Worm (Caenorhabditis elegans) whole organism, L4 larva: Measurements from ENCODE around the gene Y43F8B.19.

Experiments used
- F26F4.8 ChIP-seq: fragments of 200-800 bp; sonication (Bioruptor generic); conservative IDR thresholded peaks from 2 replicates; pipeline ENCODE4 v1.3.6; 2022; ENCODE audit warnings: missing genetic modification characterization, missing compliant biosample characterization
- F44E2.7 ChIP-seq: fragments of 200-800 bp; sonication (Bioruptor generic); IDR thresholded peaks from 2 replicates; pipeline ENCODE4 v2.1.2; 2022; ENCODE audit warnings: missing genetic modification characterization, missing compliant biosample characterization
- Y75B8A.6 ChIP-seq: fragments of 200-800 bp; sonication (Bioruptor generic); IDR thresholded peaks from 2 replicates; pipeline ENCODE4 v1.3.6; 2022; ENCODE audit warnings: missing genetic modification reagents, missing genetic modification characterization, missing compliant biosample characterization
- aha-1 ChIP-seq: fragments of 150-350 bp; peaks from one replicate; lab custom pipeline; 2014; ENCODE audit warnings: missing biosample characterization, missing genetic modification characterization
- aly-2 ChIP-seq: sonication (generic microtip); optimal IDR thresholded peaks from 2 replicates; lab custom pipeline; 2018; ENCODE audit warnings: missing biosample characterization, missing genetic modification characterization
- ama-1 ChIP-seq: fragments of 150-350 bp; optimal IDR thresholded peaks from 2 replicates; lab custom pipeline; 2014; ENCODE audit warnings: inconsistent platforms, mixed read lengths
- arid-1 ChIP-seq: fragments of 200-800 bp; sonication (Bioruptor generic); conservative IDR thresholded peaks from 2 replicates; pipeline ENCODE4 v1.3.6; 2022; ENCODE audit warnings: missing genetic modification reagents, missing genetic modification characterization, missing compliant biosample characterization
- attf-4 ChIP-seq: sonication (generic microtip); optimal IDR thresholded peaks from 3 replicates; lab custom pipeline; 2017; ENCODE audit warnings: missing biosample characterization, missing genetic modification characterization
- ceh-20 ChIP-seq: fragments of 200-800 bp; sonication (Bioruptor generic); IDR thresholded peaks from 2 replicates; pipeline ENCODE4 v1.3.6; 2022; ENCODE audit warnings: missing genetic modification reagents, missing genetic modification characterization, missing compliant biosample characterization
- ceh-32 ChIP-seq: sonication (generic microtip); optimal IDR thresholded peaks from 2 replicates; lab custom pipeline; 2016; ENCODE audit warnings: mild to moderate bottlenecking, missing genetic modification characterization, missing compliant biosample characterization; ENCODE audit not compliant: poor library complexity
- ceh-82 ChIP-seq: sonication (generic microtip); optimal IDR thresholded peaks from 2 replicates; lab custom pipeline; 2017; ENCODE audit warnings: missing biosample characterization, missing genetic modification characterization
- ctbp-1 ChIP-seq: fragments of 200-800 bp; sonication (Bioruptor generic); IDR thresholded peaks from 2 replicates; pipeline ENCODE4 v1.3.6; 2022; ENCODE audit warnings: missing genetic modification reagents, missing genetic modification characterization, missing compliant biosample characterization
- daf-16 ChIP-seq, 3 experiments: sonication (generic microtip); optimal IDR thresholded peaks; 2 replicates each; lab custom pipeline; 2016 to 2017; ENCODE audit warnings: missing genetic modification characterization in 3 of 3, missing genetic modification reagents in 3 of 3, mild to moderate bottlenecking in 2 of 3, missing compliant biosample characterization in 2 of 3, missing biosample characterization in 1 of 3, moderate library complexity in 1 of 3
- daf-8 ChIP-seq: fragments of 200-800 bp; sonication (Bioruptor generic); IDR thresholded peaks from 2 replicates; pipeline ENCODE4 v1.3.6; 2022; ENCODE audit warnings: missing genetic modification characterization, missing compliant biosample characterization
- dmd-6 ChIP-seq: fragments of 200-800 bp; sonication (Bioruptor generic); IDR thresholded peaks from 2 replicates; pipeline ENCODE4 v1.3.6; 2022; ENCODE audit warnings: missing genetic modification reagents, missing genetic modification characterization, missing compliant biosample characterization
- dve-1 ChIP-seq: sonication (generic microtip); optimal IDR thresholded peaks from 2 replicates; lab custom pipeline; 2017; ENCODE audit warnings: antibody characterized with exemption, mild to moderate bottlenecking, missing genetic modification characterization, missing compliant biosample characterization; ENCODE audit not compliant: insufficient read depth
- egl-27 ChIP-seq: sonication (generic microtip); optimal IDR thresholded peaks from 3 replicates; lab custom pipeline; 2017; ENCODE audit warnings: missing biosample characterization, missing genetic modification reagents, missing genetic modification characterization
- fkh-10 ChIP-seq: fragments of 150-350 bp; optimal IDR thresholded peaks from 2 replicates; lab custom pipeline; 2014; ENCODE audit warnings: missing biosample characterization, missing genetic modification reagents, missing genetic modification characterization
- gei-8 ChIP-seq: fragments of 200-800 bp; sonication (Bioruptor generic); optimal IDR thresholded peaks from 2 replicates; lab custom pipeline; 2018; ENCODE audit warnings: mild to moderate bottlenecking, missing genetic modification characterization, missing compliant biosample characterization
- hlh-11 ChIP-seq: fragments of 200-800 bp; sonication (Bioruptor generic); optimal IDR thresholded peaks from 2 replicates; lab custom pipeline; 2018; ENCODE audit warnings: mild to moderate bottlenecking, missing genetic modification characterization, missing compliant biosample characterization
- hlh-30 ChIP-seq: sonication (generic microtip); optimal IDR thresholded peaks from 2 replicates; lab custom pipeline; 2017; ENCODE audit warnings: antibody characterized with exemption, mild to moderate bottlenecking, missing genetic modification characterization, missing compliant biosample characterization; ENCODE audit not compliant: insufficient read depth
- hmg-1.1 ChIP-seq: fragments of 200-800 bp; sonication (Bioruptor generic); IDR thresholded peaks from 2 replicates; pipeline ENCODE4 v1.3.6; 2022; ENCODE audit warnings: missing genetic modification reagents, missing genetic modification characterization, missing compliant biosample characterization
- lin-13 ChIP-seq: fragments of 150-350 bp; optimal IDR thresholded peaks from 2 replicates; lab custom pipeline; 2014; ENCODE audit warnings: missing biosample characterization, missing genetic modification reagents, missing genetic modification characterization
- lin-15B ChIP-seq: fragments of 150-350 bp; sonication (generic microtip); optimal IDR thresholded peaks from 3 replicates; lab custom pipeline; 2014; ENCODE audit warnings: missing biosample characterization, missing genetic modification characterization
- lin-29 ChIP-seq: fragments of 200-800 bp; sonication (Bioruptor generic); IDR thresholded peaks from 2 replicates; pipeline ENCODE4 v1.3.6; 2022; ENCODE audit warnings: missing genetic modification reagents, missing genetic modification characterization, missing compliant biosample characterization
- lin-38 ChIP-seq: fragments of 200-800 bp; sonication (Bioruptor generic); IDR thresholded peaks from 2 replicates; pipeline ENCODE4 v1.3.6; 2022; ENCODE audit warnings: missing genetic modification reagents, missing genetic modification characterization, missing compliant biosample characterization
- lsy-2 ChIP-seq, 2 experiments: fragments of 150-350 bp in 1 of 2; sonication (generic microtip) in 1 of 2; optimal IDR thresholded peaks; 2 replicates each; lab custom pipeline; 2014 to 2017; ENCODE audit warnings: missing biosample characterization in 2 of 2, missing genetic modification characterization in 2 of 2
- mep-1 ChIP-seq: fragments of 150-350 bp; sonication (generic microtip); optimal IDR thresholded peaks from 3 replicates; lab custom pipeline; 2014; ENCODE audit warnings: missing biosample characterization, missing genetic modification characterization
- mes-2 ChIP-seq: sonication (generic microtip); optimal IDR thresholded peaks from 2 replicates; lab custom pipeline; 2016; ENCODE audit warnings: missing genotype, mild to moderate bottlenecking, missing genetic modification characterization, missing compliant biosample characterization; ENCODE audit not compliant: poor library complexity, severe bottlenecking
- mxl-2 ChIP-seq: fragments of 200-800 bp; sonication (Bioruptor generic); conservative IDR thresholded peaks from 2 replicates; pipeline ENCODE4 v1.3.6; 2022; ENCODE audit warnings: missing genetic modification reagents, missing genetic modification characterization, missing compliant biosample characterization
- mxl-3 ChIP-seq: fragments of 200-800 bp; sonication (Bioruptor generic); optimal IDR thresholded peaks from 2 replicates; lab custom pipeline; 2018; ENCODE audit warnings: mild to moderate bottlenecking, missing genetic modification characterization, missing compliant biosample characterization
- nhr-10 ChIP-seq: fragments of 150-350 bp; optimal IDR thresholded peaks from 2 replicates; lab custom pipeline; 2014; ENCODE audit warnings: missing biosample characterization, missing genetic modification characterization
- nhr-28 ChIP-seq: fragments of 150-350 bp; optimal IDR thresholded peaks from 2 replicates; lab custom pipeline; 2014; ENCODE audit warnings: missing biosample characterization, missing genetic modification characterization
- nhr-41 ChIP-seq: fragments of 200-800 bp; sonication (Bioruptor generic); IDR thresholded peaks from 2 replicates; pipeline ENCODE4 v1.3.6; 2022; ENCODE audit warnings: missing genetic modification reagents, missing genetic modification characterization, missing compliant biosample characterization
- nhr-42 ChIP-seq: fragments of 200-800 bp; sonication (Bioruptor generic); IDR thresholded peaks from 2 replicates; pipeline ENCODE4 v1.3.6; 2022; ENCODE audit warnings: missing genetic modification characterization, missing compliant biosample characterization
- nhr-76 ChIP-seq: fragments of 150-350 bp; optimal IDR thresholded peaks from 2 replicates; lab custom pipeline; 2014; ENCODE audit warnings: missing biosample characterization, missing genetic modification characterization
- php-3 ChIP-seq: fragments of 200-800 bp; sonication (Bioruptor generic); IDR thresholded peaks from 2 replicates; pipeline ENCODE4 v1.3.6; 2022; ENCODE audit warnings: missing genetic modification reagents, missing genetic modification characterization, missing compliant biosample characterization
- sdz-12 ChIP-seq: fragments of 200-800 bp; sonication (Bioruptor generic); optimal IDR thresholded peaks from 2 replicates; lab custom pipeline; 2018; ENCODE audit warnings: mild to moderate bottlenecking, missing genetic modification characterization, missing compliant biosample characterization
- spr-1 ChIP-seq: sonication (generic microtip); optimal IDR thresholded peaks from 2 replicates; lab custom pipeline; 2016; ENCODE audit warnings: mild to moderate bottlenecking, missing genetic modification characterization, missing compliant biosample characterization
- spr-3 ChIP-seq: fragments of 200-800 bp; sonication (Bioruptor generic); optimal IDR thresholded peaks from 2 replicates; lab custom pipeline; 2018; ENCODE audit warnings: mild to moderate bottlenecking, missing genetic modification characterization, missing compliant biosample characterization
- tag-97 ChIP-seq: fragments of 200-800 bp; sonication (Bioruptor generic); IDR thresholded peaks from 2 replicates; pipeline ENCODE4 v1.3.6; 2022; ENCODE audit warnings: missing genetic modification characterization, missing compliant biosample characterization
- tra-1 ChIP-seq: fragments of 200-800 bp; sonication (Bioruptor generic); IDR thresholded peaks from 2 replicates; pipeline ENCODE4 v1.3.6; 2022; ENCODE audit warnings: missing genetic modification reagents, missing genetic modification characterization, missing compliant biosample characterization
- unc-130 ChIP-seq: sonication (generic microtip); optimal IDR thresholded peaks from 2 replicates; lab custom pipeline; 2016; ENCODE audit warnings: missing genetic modification reagents, missing genetic modification characterization, missing compliant biosample characterization
- zfp-3 ChIP-seq: fragments of 200-800 bp; sonication (Bioruptor generic); conservative IDR thresholded peaks from 2 replicates; pipeline ENCODE4 v1.3.6; 2022; ENCODE audit warnings: missing genetic modification reagents, missing genetic modification characterization, missing compliant biosample characterization
- zip-11 ChIP-seq: fragments of 200-800 bp; sonication (Bioruptor generic); IDR thresholded peaks from 2 replicates; pipeline ENCODE4 v1.3.6; 2022; ENCODE audit warnings: missing genetic modification characterization, missing compliant biosample characterization
- zip-2 ChIP-seq: fragments of 150-350 bp; optimal IDR thresholded peaks from 2 replicates; lab custom pipeline; 2014; ENCODE audit warnings: missing biosample characterization, missing genetic modification characterization

Y43F8B.19 gene

ce11 chrV:19527565-19527964 is 15.5 kb upstream of the Y43F8B.19 start (continued):
- no peak for TF ChIP-seq ama-1
- TF ChIP-seq egl-27 (tag; lab: Kevin White, UChicago) = no peak
- TF ChIP-seq unc-130 (GFP tag; lab: Kevin White, UChicago) = no peak
- TF ChIP-seq php-3 = peak; percentile 100
- no peak for TF ChIP-seq tag-97
- TF ChIP-seq zip-2 (tag; lab: Kevin White, UChicago) = no peak
- peak; percentile 97 for TF ChIP-seq tra-1 (GFP tag; lab: Robert Waterston, UW)
- TF ChIP-seq lin-38 (GFP tag; lab: Robert Waterston, UW) = 0 out of 2 replicates have a peak, but pooled peaks have one; percentile 12
- TF ChIP-seq ceh-32 (tag; lab: Kevin White, UChicago) = no peak
- no peak for TF ChIP-seq spr-3
- TF ChIP-seq nhr-41 (GFP tag; lab: Robert Waterston, UW) = peak; percentile 75; the same call in 1 of the 2 replicates
- TF ChIP-seq daf-8 = no peak
- TF ChIP-seq nhr-10 = no peak
- TF ChIP-seq lin-29 (GFP tag; lab: Robert Waterston, UW) = no peak
- TF ChIP-seq lin-15B (tag; lab: Kevin White, UChicago) = no peak
- TF ChIP-seq lin-13 (GFP tag; lab: Kevin White, UChicago) = no peak
- TF ChIP-seq spr-1 (tag; lab: Kevin White, UChicago) = no peak
- 0 out of 2 replicates have a peak, but pooled peaks have one; percentile 14 for TF ChIP-seq zfp-3

DNA sequence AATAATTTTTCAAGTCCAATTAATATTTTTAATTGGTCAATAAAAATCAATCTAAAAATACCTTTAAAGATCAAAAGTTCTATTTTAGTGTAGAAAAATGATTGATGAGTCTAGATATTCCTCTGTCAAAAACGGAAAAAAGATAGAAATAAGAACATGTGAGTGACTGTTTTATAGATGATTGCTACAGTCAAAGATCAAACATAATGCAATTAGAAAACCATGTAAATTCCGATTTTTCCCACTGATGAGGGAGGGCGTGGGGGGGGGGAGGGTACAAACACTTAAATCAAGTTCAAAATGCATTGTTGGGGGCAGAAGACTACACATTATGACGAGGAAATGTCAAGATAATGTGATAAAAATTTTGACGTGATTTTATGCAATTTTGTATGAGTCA is 14.1 kb upstream of the Y43F8B.19 start:
- TF ChIP-seq ceh-32 (tag; lab: Kevin White, UChicago) (no peak), hlh-30 (tag; lab: Kevin White, UChicago) (peak; percentile 6), dmd-6 (peak; percentile 33), ceh-20 (GFP tag; lab: Robert Waterston, UW) (0 out of 2 replicates have a peak, but pooled peaks have one; percentile 16)
- TF ChIP-seq, all 104 proteins: peak for 3

ce11 chrV:19524569-19524968 is 12.5 kb upstream of the Y43F8B.19 start:
- no peak for TF ChIP-seq daf-16 (GFP tag; optimal IDR thresholded peaks at IDR 0.05; lab: Kevin White, UChicago)
- TF ChIP-seq daf-16 (tag; optimal IDR thresholded peaks at IDR 0.05; lab: Kevin White, UChicago) = peak; percentile 55
- peak; percentile 90 for TF ChIP-seq hlh-30 (tag; lab: Kevin White, UChicago)
- no peak for TF ChIP-seq gei-8 (GFP tag; lab: Kevin White, UChicago)
- no peak for TF ChIP-seq fkh-10 (GFP tag; lab: Kevin White, UChicago)
- TF ChIP-seq F44E2.7 = no peak
- TF ChIP-seq mxl-2 = 0 out of 2 replicates have a peak, but pooled peaks have one; percentile 28
- TF ChIP-seq attf-4 = no peak
- no peak; the same call in 1 of the 2 replicates for TF ChIP-seq ceh-20 (GFP tag; lab: Robert Waterston, UW)
- TF ChIP-seq hlh-11 = peak; percentile 80
- TF ChIP-seq php-3 = 0 out of 2 replicates have a peak, but pooled peaks have one; percentile 35
- peak; percentile 71 for TF ChIP-seq nhr-28 (tag; lab: Kevin White, UChicago)
- TF ChIP-seq daf-8 = no peak
- TF ChIP-seq mes-2 (tag; lab: Kevin White, UChicago) = peak; percentile 6
- peak; percentile 64 for TF ChIP-seq dmd-6
- no peak for TF ChIP-seq arid-1 (GFP tag; lab: Robert Waterston, UW)
- TF ChIP-seq nhr-42 (GFP tag; lab: Robert Waterston, UW) = 0 out of 2 replicates have a peak, but pooled peaks have one; percentile 58
- no peak for TF ChIP-seq ceh-82 (tag; lab: Kevin White, UChicago)
- TF ChIP-seq ctbp-1 (GFP tag; lab: Robert Waterston, UW) = 0 out of 2 replicates have a peak, but pooled peaks have one; percentile 27
- TF ChIP-seq ama-1 = no peak
- TF ChIP-seq nhr-41 (GFP tag; lab: Robert Waterston, UW) = no peak
- peak in 1 of 2 experiments; percentile 23 for TF ChIP-seq lsy-2 (tag; optimal IDR thresholded peaks at IDR 0.05; lab: Kevin White, UChicago)
- no peak for TF ChIP-seq lin-38 (GFP tag; lab: Robert Waterston, UW)
- peak; percentile 40 for TF ChIP-seq dve-1
- TF ChIP-seq F26F4.8 = no peak
- TF ChIP-seq sdz-12 (GFP tag; lab: Kevin White, UChicago) = no peak
- TF ChIP-seq zip-11 (GFP tag; lab: Robert Waterston, UW) = no peak
- TF ChIP-seq aly-2 (tag; lab: Kevin White, UChicago) = no peak
- TF ChIP-seq nhr-76 (tag; lab: Kevin White, UChicago) = no peak
- TF ChIP-seq mep-1 = peak; percentile 31
- 0 out of 2 replicates have a peak, but pooled peaks have one; percentile 37 for TF ChIP-seq hmg-1.1
- no peak for TF ChIP-seq Y75B8A.6 (GFP tag; lab: Robert Waterston, UW)
- TF ChIP-seq aha-1 (tag; lab: Kevin White, UChicago) = no peak
- no peak for TF ChIP-seq tra-1 (GFP tag; lab: Robert Waterston, UW)
- peak; percentile 82 for TF ChIP-seq mxl-3
